Fruit fly (Drosophila melanogaster): Measurements from ENCODE around the gene CG1764.

- TF ChIP-seq CG14655 (GFP tag; optimal IDR thresholded peaks at IDR 0.05) (no peak), CG4496 (GFP tag; IDR thresholded peaks at IDR 0.05) (peak; percentile 62; the same call in 2 of the 3 replicates), CG17806 (tag; optimal IDR thresholded peaks at IDR 0.05) (peak; percentile 50), EcR (GFP tag; optimal IDR thresholded peaks at IDR 0.05) (no peak)
These were observed 43.5 kb downstream of the CG1764 start, which contains the start of gene comt for dm6 chrX:13258757-13259067.

Data from whole organism, pupa.